Worm (Caenorhabditis elegans): ENCODE measurements around the gene B0035.13.

Gene B0035.13

DNA sequence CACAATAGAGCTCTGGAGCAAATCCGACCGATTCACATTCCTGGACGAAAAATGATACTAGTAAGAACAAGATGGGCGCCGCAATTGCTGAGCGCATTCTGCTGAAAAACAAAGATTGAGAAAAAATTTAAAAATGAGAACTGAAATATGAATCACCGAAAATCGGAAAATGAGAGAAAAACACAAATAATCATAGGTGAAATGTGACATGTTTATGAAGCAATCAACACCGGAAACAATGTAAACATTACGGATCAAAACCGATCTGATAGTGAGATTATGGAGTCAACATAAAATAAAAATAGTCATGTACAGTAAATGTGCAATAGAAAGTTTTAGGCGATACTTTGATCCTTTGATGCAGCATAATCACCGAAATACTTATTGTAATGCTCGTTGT is 7.4 kb upstream of the B0035.13 start, which contains the start of gene dnj-2:
Gene dnj-2, minus strand, starts transcription at position 101 of the 400 bp plus-strand sequence.
- no peak for TF ChIP-seq sea-1 (GFP tag; conservative IDR thresholded peaks at IDR 0.05)
- TF ChIP-seq pes-1 (GFP tag; IDR thresholded peaks at IDR 0.05): no peak
- no peak for TF ChIP-seq tbx-37 (GFP tag; conservative IDR thresholded peaks at IDR 0.05)
- no peak for TF ChIP-seq ceh-13 (GFP tag; optimal IDR thresholded peaks at IDR 0.05)
- no peak for TF ChIP-seq B0310.2 (tag; optimal IDR thresholded peaks at IDR 0.05)
- no peak for TF ChIP-seq tbx-11 (GFP tag; IDR thresholded peaks at IDR 0.05)
- no peak for TF ChIP-seq ama-1 (optimal IDR thresholded peaks at IDR 0.05)

DNA sequence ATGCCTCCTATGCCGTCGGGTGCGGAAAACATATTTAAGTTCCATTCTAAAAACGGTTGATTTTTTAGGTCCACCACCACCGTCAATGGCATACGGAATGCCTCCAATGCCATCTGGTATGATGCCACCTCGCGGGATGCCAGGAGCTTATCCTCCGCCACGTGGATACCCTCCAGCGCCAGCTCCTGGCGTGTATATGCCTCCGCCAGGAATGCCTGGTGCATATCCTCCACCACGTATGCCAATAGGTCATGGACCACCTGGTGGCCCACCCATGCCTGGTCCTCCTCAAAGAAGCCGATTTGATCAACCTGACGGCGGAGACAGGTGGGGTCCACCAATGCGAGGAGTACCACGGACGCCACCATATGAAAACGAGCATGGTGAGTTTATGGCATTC is 5.0 kb upstream of the B0035.13 start:
- TF ChIP-seq tbx-37 (GFP tag; conservative IDR thresholded peaks at IDR 0.05): no peak
- TF ChIP-seq ceh-36 (tag; optimal IDR thresholded peaks at IDR 0.05): no peak
- TF ChIP-seq ceh-13 (GFP tag; optimal IDR thresholded peaks at IDR 0.05): no peak
- no peak for TF ChIP-seq pes-1 (GFP tag; IDR thresholded peaks at IDR 0.05)
- TF ChIP-seq ama-1 (optimal IDR thresholded peaks at IDR 0.05): no peak
- no peak for TF ChIP-seq hnd-1 (tag; optimal IDR thresholded peaks at IDR 0.05)
- no peak for TF ChIP-seq hmg-4 (GFP tag; optimal IDR thresholded peaks at IDR 0.05)
- TF ChIP-seq aly-1 (tag; optimal IDR thresholded peaks at IDR 0.05): no peak
- TF ChIP-seq tra-4 (tag; optimal IDR thresholded peaks at IDR 0.05): no peak
- TF ChIP-seq B0310.2 (tag; optimal IDR thresholded peaks at IDR 0.05): no peak
- TF ChIP-seq scrt-1 (GFP tag; IDR thresholded peaks at IDR 0.05): no peak
- no peak for TF ChIP-seq ets-7 (tag; optimal IDR thresholded peaks at IDR 0.05)

DNA sequence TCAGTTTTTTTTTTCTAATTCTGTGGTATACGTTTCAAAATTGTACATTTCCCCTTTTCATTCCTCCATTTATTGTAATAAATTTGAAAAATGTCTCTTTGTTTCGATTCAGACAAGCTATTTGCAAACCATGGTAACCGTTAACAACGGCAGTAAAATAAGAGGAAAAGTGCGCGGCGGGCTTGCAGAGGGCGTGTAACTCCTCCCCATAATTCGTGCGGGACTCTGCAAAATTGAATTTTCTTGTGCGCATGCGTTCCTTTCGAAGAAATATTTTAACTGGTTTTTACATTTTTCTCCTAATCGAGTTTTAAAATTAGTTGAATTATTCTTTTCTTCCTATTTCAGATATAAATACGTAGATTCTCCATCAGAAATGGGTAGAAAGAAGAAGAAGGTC is 4.1 kb upstream of the B0035.13 start, which contains the start of gene znf-207:
Gene znf-207, plus strand, starts transcription at position 349 of the 400 bp plus-strand sequence.
- TF ChIP-seq hmbx-1 (tag; optimal IDR thresholded peaks at IDR 0.05) (peak; percentile 9), tbx-37 (GFP tag; conservative IDR thresholded peaks at IDR 0.05) (0 out of 2 replicates have a peak, but pooled peaks have one; percentile 37), sea-1 (GFP tag; conservative IDR thresholded peaks at IDR 0.05) (0 out of 2 replicates have a peak, but pooled peaks have one; percentile 51), pes-1 (GFP tag; IDR thresholded peaks at IDR 0.05) (peak; percentile 73), tra-4 (tag; optimal IDR thresholded peaks at IDR 0.05) (no peak), F13C5.2 (tag; optimal IDR thresholded peaks at IDR 0.05) (peak; percentile 75), aly-1 (tag; optimal IDR thresholded peaks at IDR 0.05) (peak; percentile 57), scrt-1 (GFP tag; IDR thresholded peaks at IDR 0.05) (no peak), ceh-13 (GFP tag; optimal IDR thresholded peaks at IDR 0.05) (peak; percentile 24), hnd-1 (tag; optimal IDR thresholded peaks at IDR 0.05) (peak; percentile 20), ets-7 (tag; optimal IDR thresholded peaks at IDR 0.05) (no peak), tbx-11 (GFP tag; IDR thresholded peaks at IDR 0.05) (0 out of 2 replicates have a peak, but pooled peaks have one; percentile 26), ceh-36 (tag; optimal IDR thresholded peaks at IDR 0.05) (no peak), flt-1 (GFP tag; IDR thresholded peaks at IDR 0.05) (peak; percentile 61; the same call in 1 of the 2 replicates), B0310.2 (tag; optimal IDR thresholded peaks at IDR 0.05) (no peak), hmg-4 (GFP tag; optimal IDR thresholded peaks at IDR 0.05) (no peak)

DNA sequence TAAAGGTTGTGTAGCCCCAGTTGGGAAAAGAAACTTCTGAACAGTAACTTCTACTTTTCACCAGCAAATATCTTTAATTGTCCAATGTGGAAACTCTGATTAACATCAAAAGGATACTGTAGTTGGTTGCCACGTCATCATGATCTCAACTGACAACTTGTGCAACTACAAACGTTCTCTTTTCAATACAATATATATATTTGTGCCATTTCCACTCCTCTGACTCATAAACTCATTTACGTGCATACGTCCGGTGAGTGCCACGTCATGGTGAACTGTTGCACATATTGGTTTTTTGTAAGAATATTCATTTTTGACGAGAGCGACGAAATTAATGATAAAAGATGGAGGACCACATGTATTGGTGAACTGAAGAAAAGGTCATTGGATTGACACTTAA is 1.2 kb upstream of the B0035.13 start:
- TF ChIP-seq hmg-4 (GFP tag; optimal IDR thresholded peaks at IDR 0.05) (no peak), sea-1 (GFP tag; conservative IDR thresholded peaks at IDR 0.05) (no peak), tra-4 (tag; optimal IDR thresholded peaks at IDR 0.05) (no peak), scrt-1 (GFP tag; IDR thresholded peaks at IDR 0.05) (no peak)

DNA sequence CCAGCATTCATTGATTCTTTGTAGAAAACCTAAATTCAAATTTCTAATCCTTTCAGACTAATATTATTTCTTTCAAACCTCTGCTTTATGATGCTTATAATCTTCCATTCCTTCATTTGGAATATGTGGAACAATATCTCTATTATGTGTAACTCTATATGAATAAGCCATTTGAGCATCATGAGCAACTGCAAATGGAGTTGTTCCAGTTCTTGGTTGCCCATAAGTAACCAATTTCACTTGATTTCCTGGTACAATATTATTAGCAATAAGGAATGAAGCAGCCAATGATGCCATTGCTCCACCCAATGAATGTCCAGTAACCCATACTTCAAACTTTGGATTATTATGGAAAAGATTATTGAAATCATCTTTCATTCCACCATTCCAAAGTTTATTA is 1.6 kb downstream of the B0035.13 start:
- no peak for TF ChIP-seq ama-1 (optimal IDR thresholded peaks at IDR 0.05)
- no peak for TF ChIP-seq ceh-13 (GFP tag; optimal IDR thresholded peaks at IDR 0.05)
- no peak for TF ChIP-seq ets-7 (tag; optimal IDR thresholded peaks at IDR 0.05)
- no peak for TF ChIP-seq tra-4 (tag; optimal IDR thresholded peaks at IDR 0.05)
- no peak for TF ChIP-seq B0310.2 (tag; optimal IDR thresholded peaks at IDR 0.05)
- no peak for TF ChIP-seq flt-1 (GFP tag; IDR thresholded peaks at IDR 0.05)
- TF ChIP-seq aly-1 (tag; optimal IDR thresholded peaks at IDR 0.05): no peak
- no peak for TF ChIP-seq tbx-37 (GFP tag; conservative IDR thresholded peaks at IDR 0.05)

DNA sequence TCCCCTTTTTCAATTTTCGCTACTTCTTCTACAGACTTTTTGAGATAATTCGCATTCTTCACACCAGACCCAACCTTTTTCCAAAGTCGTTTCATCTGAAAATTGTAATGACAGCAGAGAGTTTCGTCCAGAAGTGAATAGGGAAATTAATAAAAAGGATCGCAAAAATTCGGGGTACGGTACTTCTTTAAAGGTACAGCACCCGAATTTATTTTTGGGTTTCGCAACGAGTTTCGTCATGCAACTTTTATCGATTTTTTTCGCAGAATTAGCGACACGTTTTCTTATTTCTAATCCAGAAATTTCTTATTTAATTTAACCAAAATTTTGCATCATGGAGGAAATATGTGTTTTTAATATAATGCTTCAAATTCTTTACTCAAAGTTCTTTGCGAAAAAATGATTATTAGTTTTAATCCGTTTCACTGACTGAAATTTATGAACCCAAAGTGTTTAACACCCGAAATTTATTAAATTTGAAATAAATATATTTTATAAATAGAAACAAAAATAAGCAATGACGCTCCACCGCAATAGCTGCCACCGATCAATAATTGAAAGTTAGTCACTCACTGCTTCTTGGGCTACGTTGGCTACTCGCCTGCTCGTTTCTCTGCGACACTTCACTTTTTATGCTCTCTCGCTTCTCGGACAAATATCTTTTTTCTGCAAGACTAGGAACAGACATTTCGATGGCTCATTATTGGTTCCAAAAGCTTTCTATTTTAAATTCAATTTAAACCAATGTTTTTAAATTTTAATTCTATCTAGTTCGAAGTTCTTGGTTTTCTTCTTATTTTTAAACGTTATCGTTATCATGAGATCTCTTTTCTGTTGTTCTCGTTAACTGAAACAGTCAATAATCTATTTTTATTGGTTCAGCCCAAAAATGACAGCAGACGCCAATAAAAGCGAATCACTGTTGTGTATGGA is 8.1 kb downstream of the B0035.13 start, which contains the start of the genes B0035.15 and dnj-1:
Gene B0035.15, minus strand, starts transcription at position 99 of the 933 bp plus-strand sequence.
Gene dnj-1, plus strand, starts transcription at position 883 of the 933 bp plus-strand sequence.
- TF ChIP-seq tbx-11 (GFP tag; IDR thresholded peaks at IDR 0.05): no peak
- TF ChIP-seq flt-1 (GFP tag; IDR thresholded peaks at IDR 0.05): no peak
- no peak for TF ChIP-seq F13C5.2 (tag; optimal IDR thresholded peaks at IDR 0.05)
- TF ChIP-seq tra-4 (tag; optimal IDR thresholded peaks at IDR 0.05): no peak
- TF ChIP-seq pes-1 (GFP tag; IDR thresholded peaks at IDR 0.05): no peak
- no peak for TF ChIP-seq aly-1 (tag; optimal IDR thresholded peaks at IDR 0.05)
- TF ChIP-seq ets-7 (tag; optimal IDR thresholded peaks at IDR 0.05): no peak
- TF ChIP-seq sea-1 (GFP tag; conservative IDR thresholded peaks at IDR 0.05): no peak
- TF ChIP-seq hmg-4 (GFP tag; optimal IDR thresholded peaks at IDR 0.05): no peak

DNA sequence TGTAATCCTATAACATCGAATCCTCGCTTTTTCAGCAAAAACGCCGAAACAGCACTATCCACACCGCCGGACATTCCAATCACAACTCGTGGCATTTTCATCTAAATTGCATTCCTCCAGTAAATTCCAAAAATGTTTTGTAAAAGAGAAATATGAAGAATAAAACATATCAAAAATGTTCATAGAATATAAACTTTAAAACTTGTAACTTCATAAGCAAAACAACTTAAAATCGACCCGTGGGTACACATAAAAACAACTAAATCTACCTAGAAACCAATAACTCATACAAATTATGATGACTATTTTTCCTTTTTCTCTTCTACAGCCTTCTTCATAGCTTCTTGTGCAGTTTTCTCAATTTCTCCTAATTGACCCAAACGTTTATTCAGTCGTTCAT is 9.7 kb downstream of the B0035.13 start, which contains the start of gene mttu-1:
Gene mttu-1, minus strand, starts transcription at position 101 of the 400 bp plus-strand sequence.
- TF ChIP-seq tbx-37 (GFP tag; conservative IDR thresholded peaks at IDR 0.05): no peak
- TF ChIP-seq B0310.2 (tag; optimal IDR thresholded peaks at IDR 0.05): no peak
- TF ChIP-seq tra-4 (tag; optimal IDR thresholded peaks at IDR 0.05): no peak
- TF ChIP-seq ceh-13 (GFP tag; optimal IDR thresholded peaks at IDR 0.05): no peak
- TF ChIP-seq hmbx-1 (tag; optimal IDR thresholded peaks at IDR 0.05): no peak
- TF ChIP-seq ceh-36 (tag; optimal IDR thresholded peaks at IDR 0.05): no peak
- no peak for TF ChIP-seq sea-1 (GFP tag; conservative IDR thresholded peaks at IDR 0.05)
